Worm (Caenorhabditis elegans): ENCODE data around the gene gmap-1.

gmap-1 gene

DNA sequence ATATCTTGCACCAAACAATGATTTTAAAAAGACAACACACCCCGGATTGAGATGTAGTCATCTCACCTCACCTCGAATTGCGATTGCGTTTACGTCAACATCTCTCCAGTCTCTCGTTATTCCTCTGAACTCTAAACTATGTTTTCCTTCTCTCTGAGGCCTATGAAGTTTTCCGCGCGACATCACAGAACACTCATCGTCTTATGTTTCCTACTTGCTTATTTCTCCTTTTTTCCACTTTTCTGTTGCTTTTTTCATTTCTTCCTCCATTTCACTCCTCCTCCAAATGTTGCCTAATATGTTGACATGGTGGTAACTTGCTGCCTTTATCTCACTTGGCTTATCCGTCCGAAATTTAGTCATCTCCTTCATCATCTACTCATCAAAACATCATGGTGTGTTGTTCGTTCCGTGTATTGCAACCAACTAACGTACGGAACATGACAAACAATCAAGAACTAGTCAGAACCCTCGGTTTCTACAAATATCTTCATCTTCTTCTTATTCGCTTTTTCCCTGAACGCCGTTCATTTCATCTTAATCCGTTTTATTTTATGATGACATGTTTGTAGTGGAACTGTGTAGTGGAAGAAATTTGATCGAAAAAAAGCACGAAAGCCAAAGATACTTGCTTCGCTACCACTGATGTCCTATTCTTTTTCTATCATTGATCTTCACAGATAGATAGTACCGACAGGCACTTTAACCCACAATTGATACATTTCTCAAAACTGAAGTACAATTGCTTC is 35.5 kb downstream of the gmap-1 start (continued):
- TF ChIP-seq lir-3 (tag; optimal IDR thresholded peaks at IDR 0.05; ENCODE audit: poor library complexity) (peak; percentile 5), nhr-12 (tag; optimal IDR thresholded peaks at IDR 0.05) (no peak), efl-1 (optimal IDR thresholded peaks at IDR 0.05) (no peak), efl-1 (GFP tag; optimal IDR thresholded peaks at IDR 0.05 in 1 of 2) (peak in 1 of 2 experiments; percentile 43)

DNA sequence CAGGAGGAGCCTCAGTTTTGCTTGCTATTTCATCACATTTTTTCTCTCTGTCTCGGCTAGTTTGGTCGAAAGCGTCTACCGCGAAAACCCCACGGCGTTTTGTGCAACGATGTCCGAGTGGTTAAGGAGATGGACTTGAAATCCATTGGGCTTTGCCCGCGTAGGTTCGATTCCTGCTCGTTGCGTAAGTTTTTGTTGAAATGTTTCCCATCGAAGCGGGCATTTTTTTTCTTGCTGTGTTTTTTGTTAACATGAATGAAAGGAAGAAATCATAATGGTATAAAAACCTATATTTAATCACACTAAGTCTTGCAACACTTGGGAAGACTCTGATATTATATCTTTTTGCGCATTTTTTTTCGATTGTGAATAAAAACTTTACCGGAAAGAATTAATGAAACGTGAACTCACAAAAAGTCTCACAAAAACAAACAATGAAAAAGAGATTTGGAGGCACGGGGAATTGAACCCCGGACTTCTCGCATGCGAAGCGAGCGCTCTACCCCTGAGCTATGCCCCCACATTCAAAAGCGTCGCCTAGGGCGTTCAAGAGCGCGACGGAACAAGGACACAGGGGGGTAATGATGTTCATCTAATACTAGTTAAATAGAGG is 44.8 kb downstream of the gmap-1 start:
- no peak for TF ChIP-seq efl-3 (GFP tag; optimal IDR thresholded peaks at IDR 0.05)
- peak; percentile 51 for TF ChIP-seq sox-4 (tag; optimal IDR thresholded peaks at IDR 0.05)
- no peak for TF ChIP-seq nhr-76 (tag; optimal IDR thresholded peaks at IDR 0.05)
- peak; percentile 57 for TF ChIP-seq ceh-88 (GFP tag; IDR thresholded peaks at IDR 0.05)
- TF ChIP-seq efl-1 (optimal IDR thresholded peaks at IDR 0.05): peak; percentile 36 to 50
- peak in 1 of 2 experiments; percentile 93 for TF ChIP-seq efl-1 (GFP tag; optimal IDR thresholded peaks at IDR 0.05 in 1 of 2)
- peak; percentile 86 for TF ChIP-seq fkh-8 (tag; optimal IDR thresholded peaks at IDR 0.05)
- TF ChIP-seq nhr-84 (tag; optimal IDR thresholded peaks at IDR 0.05): no peak
- TF ChIP-seq mdl-1 (tag; optimal IDR thresholded peaks at IDR 0.05): peak in 1 of 2 experiments; percentile 63
- TF ChIP-seq sptf-1 (tag; optimal IDR thresholded peaks at IDR 0.05): no peak
- TF ChIP-seq lin-39 (tag; optimal IDR thresholded peaks at IDR 0.05): peak; percentile 36
- TF ChIP-seq unc-62 (GFP tag; optimal IDR thresholded peaks at IDR 0.05): no peak
- peak; percentile 37 for TF ChIP-seq sup-37 (GFP tag; optimal IDR thresholded peaks at IDR 0.05)
- TF ChIP-seq ceh-90 (tag; optimal IDR thresholded peaks at IDR 0.05): no peak
- peak; percentile 74 for TF ChIP-seq zip-4 (GFP tag; optimal IDR thresholded peaks at IDR 0.05)
- peak; percentile 77 for TF ChIP-seq nhr-20 (tag; optimal IDR thresholded peaks at IDR 0.05)
- no peak for TF ChIP-seq vab-15 (tag; optimal IDR thresholded peaks at IDR 0.05)
- no peak for TF ChIP-seq nhr-11 (tag; optimal IDR thresholded peaks at IDR 0.05)
- TF ChIP-seq nhr-77 (tag; optimal IDR thresholded peaks at IDR 0.05): peak; percentile 52
- TF ChIP-seq elt-3 (tag; optimal IDR thresholded peaks at IDR 0.05): peak in 1 of 6 experiments; percentile 72
- peak; percentile 20 for TF ChIP-seq blmp-1 (tag; optimal IDR thresholded peaks at IDR 0.05)
- no peak for TF ChIP-seq nhr-12 (tag; optimal IDR thresholded peaks at IDR 0.05)
- peak; percentile 75 for TF ChIP-seq nhr-19 (GFP tag; conservative IDR thresholded peaks at IDR 0.05)
- TF ChIP-seq lsy-2 (tag; optimal IDR thresholded peaks at IDR 0.05): peak; percentile 36 to 71
- peak; percentile 86 for TF ChIP-seq nhr-71 (tag; optimal IDR thresholded peaks at IDR 0.05)
- no peak for TF ChIP-seq pqm-1 (tag; optimal IDR thresholded peaks at IDR 0.05)
- TF ChIP-seq mef-2 (tag; optimal IDR thresholded peaks at IDR 0.05): no peak
- TF ChIP-seq ceh-82 (tag; optimal IDR thresholded peaks at IDR 0.05): peak; percentile 72 to 81 (median 80)
- TF ChIP-seq ceh-63 (GFP tag; optimal IDR thresholded peaks at IDR 0.05): no peak
- TF ChIP-seq fkh-4 (tag; optimal IDR thresholded peaks at IDR 0.05; ENCODE audit: borderline replicate concordance): no peak
- no peak for TF ChIP-seq grh-1 (GFP tag; IDR thresholded peaks at IDR 0.05)
- peak; percentile 65 for TF ChIP-seq xbp-1 (tag; optimal IDR thresholded peaks at IDR 0.05)
- peak; percentile 83 for TF ChIP-seq nhr-47 (tag; optimal IDR thresholded peaks at IDR 0.05)
- peak; percentile 31 for TF ChIP-seq irx-1 (tag; optimal IDR thresholded peaks at IDR 0.05)
- TF ChIP-seq dsc-1 (tag; optimal IDR thresholded peaks at IDR 0.05): peak; percentile 73
- peak; percentile 81 for TF ChIP-seq unc-130 (tag; optimal IDR thresholded peaks at IDR 0.05)
- peak in 2 of 3 experiments; percentile 6 to 37 for TF ChIP-seq dpl-1 (GFP tag; optimal IDR thresholded peaks at IDR 0.05)
- no peak for TF ChIP-seq Y116A8C.19 (tag; optimal IDR thresholded peaks at IDR 0.05; ENCODE audit: borderline replicate concordance)
- no peak for TF ChIP-seq mab-9 (GFP tag; IDR thresholded peaks at IDR 0.05)
- no peak for TF ChIP-seq tlp-1 (tag; optimal IDR thresholded peaks at IDR 0.05)
- no peak for TF ChIP-seq ztf-4 (tag; optimal IDR thresholded peaks at IDR 0.05)
- peak; percentile 37 for TF ChIP-seq fos-1 (tag; optimal IDR thresholded peaks at IDR 0.05)
- TF ChIP-seq lir-3 (tag; optimal IDR thresholded peaks at IDR 0.05; ENCODE audit: poor library complexity): peak; percentile 12
- TF ChIP-seq egl-27 (tag; optimal IDR thresholded peaks at IDR 0.05): peak in 1 of 2 experiments; percentile 41
- no peak for TF ChIP-seq C34B4.2 (tag; optimal IDR thresholded peaks at IDR 0.05)
- TF ChIP-seq C04F5.9 (tag; optimal IDR thresholded peaks at IDR 0.05): no peak
- TF ChIP-seq ceh-8 (GFP tag; optimal IDR thresholded peaks at IDR 0.05): peak; percentile 64
- peak; percentile 83 for TF ChIP-seq jun-1 (tag; optimal IDR thresholded peaks at IDR 0.05)

All from whole organism, L1 larva.